Worm (Caenorhabditis elegans) whole organism, L4/young adult: Measurements from ENCODE around the gene znf-706.

Experiments used
- dao-5 ChIP-seq: sonication (generic microtip); optimal IDR thresholded peaks from 2 replicates; lab custom pipeline; 2016; ENCODE audit warnings: missing genotype, missing genetic modification characterization, moderate library complexity, missing compliant biosample characterization
- him-1 ChIP-seq: sonication (generic microtip); optimal IDR thresholded peaks from 2 replicates; lab custom pipeline; 2016; ENCODE audit warnings: missing genotype, missing genetic modification reagents, missing genetic modification characterization, missing compliant biosample characterization

ce11 chrIV:9121545-9121944 is 25.5 kb upstream of the znf-706 start:
- TF ChIP-seq dao-5: no peak
- no peak for TF ChIP-seq him-1 (tag; lab: Kevin White, UChicago)
